Worm (Caenorhabditis elegans): ENCODE data around the gene ugt-50.

ugt-50 gene

DNA sequence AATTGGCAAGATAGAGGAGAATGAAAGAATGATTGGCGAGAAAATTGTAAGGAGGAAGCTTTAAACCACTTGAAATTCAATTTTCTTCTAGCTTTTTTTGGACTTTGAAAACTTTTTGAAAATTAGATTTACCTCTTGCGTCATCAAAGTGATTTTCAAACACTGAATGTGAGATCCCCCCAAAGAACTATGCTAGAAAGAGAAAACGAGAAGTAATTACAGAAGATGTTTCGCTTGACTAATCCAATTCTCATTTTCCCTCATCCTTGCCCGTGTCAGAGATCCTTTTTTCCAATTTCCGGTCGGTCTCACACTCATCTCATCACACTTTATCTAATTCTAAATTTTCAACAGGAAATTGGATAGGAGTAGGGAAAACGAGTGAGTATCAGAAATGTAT lies 1.5 kb upstream of the ugt-50 start:
- TF ChIP-seq elt-2 (tag; optimal IDR thresholded peaks at IDR 0.05) (no peak), fax-1 (tag; optimal IDR thresholded peaks at IDR 0.05) (no peak), ceh-31 (tag; optimal IDR thresholded peaks at IDR 0.05) (peak; percentile 36), unc-42 (tag; optimal IDR thresholded peaks at IDR 0.05) (peak; percentile 95), sox-4 (tag; optimal IDR thresholded peaks at IDR 0.05) (no peak)

DNA sequence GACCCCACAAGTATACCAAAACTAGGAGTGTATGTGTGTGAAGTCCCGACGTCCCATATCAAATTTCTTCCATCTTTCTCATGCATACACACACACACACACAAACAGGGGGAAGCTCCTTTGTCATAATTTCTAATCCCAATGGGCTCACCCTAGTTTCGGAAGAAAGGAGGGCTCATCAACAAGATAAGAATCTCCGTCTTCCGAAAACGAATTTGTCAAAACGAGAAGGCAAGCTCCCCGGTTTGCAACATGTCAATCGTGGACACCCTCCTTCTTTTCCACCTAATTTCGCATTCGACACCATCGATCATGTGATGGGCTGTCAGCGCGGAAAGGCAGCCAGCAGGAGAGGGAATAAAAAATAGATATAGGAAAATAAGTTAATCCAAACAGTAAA lies 1.0 kb upstream of the ugt-50 start:
- TF ChIP-seq unc-55 (GFP tag; optimal IDR thresholded peaks at IDR 0.05) (peak; percentile 93), ceh-34 (tag; optimal IDR thresholded peaks at IDR 0.05) (peak; percentile 54), elt-2 (tag; optimal IDR thresholded peaks at IDR 0.05) (no peak), hlh-30 (tag; optimal IDR thresholded peaks at IDR 0.05; ENCODE audit: insufficient read depth) (peak; percentile 59)

DNA sequence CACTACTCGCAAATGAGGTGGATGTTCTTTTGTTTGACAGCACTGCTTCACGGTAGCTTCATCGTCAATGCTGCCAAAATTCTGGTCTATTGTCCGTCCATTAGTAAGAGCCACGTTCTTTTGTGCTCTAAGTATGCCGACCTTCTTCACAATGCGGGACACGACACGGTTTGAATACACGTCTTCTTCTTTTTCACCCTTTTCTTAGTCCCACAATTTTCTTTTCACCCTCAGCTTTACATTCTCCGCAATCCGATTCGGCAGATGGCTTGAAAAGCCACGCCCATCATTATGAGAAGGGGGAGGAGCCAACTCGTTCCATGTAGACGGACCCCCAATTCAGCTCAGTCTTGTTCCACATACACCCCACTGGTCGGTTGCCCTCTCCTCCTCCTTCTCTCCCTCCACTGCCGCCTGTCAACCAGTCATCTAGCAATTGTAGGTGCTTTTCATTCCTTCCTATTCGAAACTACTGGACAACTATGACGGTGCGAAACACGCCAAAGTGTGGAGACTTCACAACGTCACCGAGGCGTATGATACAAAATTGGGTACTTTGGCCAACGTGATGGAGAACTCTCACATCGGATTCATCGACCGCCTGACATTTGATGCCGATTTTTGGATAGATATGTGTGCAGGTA lies 489 bp downstream of the ugt-50 start:
- TF ChIP-seq pros-1 (tag; optimal IDR thresholded peaks at IDR 0.05) = no peak
- TF ChIP-seq ceh-6 (GFP tag; optimal IDR thresholded peaks at IDR 0.05) = no peak
- TF ChIP-seq nhr-232 (tag; optimal IDR thresholded peaks at IDR 0.05) = no peak
- TF ChIP-seq unc-86 (tag; optimal IDR thresholded peaks at IDR 0.05) = no peak
- no peak for TF ChIP-seq ceh-9 (tag; optimal IDR thresholded peaks at IDR 0.05)
- peak; percentile 7 for TF ChIP-seq pag-3 (tag; optimal IDR thresholded peaks at IDR 0.05; ENCODE audit: borderline replicate concordance)
- no peak for TF ChIP-seq T23F11.4 (GFP tag; optimal IDR thresholded peaks at IDR 0.05)
- no peak for TF ChIP-seq Y22D7AL.16 (tag; optimal IDR thresholded peaks at IDR 0.05)
- TF ChIP-seq sdc-2 (tag; optimal IDR thresholded peaks at IDR 0.05) = peak; percentile 21
- peak; percentile 24 for TF ChIP-seq ceh-2 (tag; optimal IDR thresholded peaks at IDR 0.05)
- peak; percentile 55 for TF ChIP-seq ref-2 (tag; optimal IDR thresholded peaks at IDR 0.05)
- peak; percentile 56 for TF ChIP-seq nfya-1 (tag; optimal IDR thresholded peaks at IDR 0.05)
- no peak for TF ChIP-seq hlh-13 (GFP tag; optimal IDR thresholded peaks at IDR 0.05)
- TF ChIP-seq npax-4 (tag; optimal IDR thresholded peaks at IDR 0.05) = no peak
- TF ChIP-seq ceh-30 (tag; optimal IDR thresholded peaks at IDR 0.05) = no peak
- TF ChIP-seq elt-4 (tag; optimal IDR thresholded peaks at IDR 0.05) = no peak
- TF ChIP-seq odd-2 (tag; optimal IDR thresholded peaks at IDR 0.05) = no peak
- TF ChIP-seq zip-5 (tag; optimal IDR thresholded peaks at IDR 0.05) = no peak
- TF ChIP-seq dmd-4 (tag; optimal IDR thresholded peaks at IDR 0.05; ENCODE audit: borderline replicate concordance) = no peak
- TF ChIP-seq ceh-24 (tag; optimal IDR thresholded peaks at IDR 0.05) = no peak
- TF ChIP-seq ama-1 (optimal IDR thresholded peaks at IDR 0.05) = peak; percentile 96
- peak; percentile 11 for TF ChIP-seq ahr-1 (tag; optimal IDR thresholded peaks at IDR 0.05)
- TF ChIP-seq K09A11.1 (tag; optimal IDR thresholded peaks at IDR 0.05; ENCODE audit: insufficient read depth) = peak; percentile 1
- peak; percentile 68 for TF ChIP-seq unc-42 (tag; optimal IDR thresholded peaks at IDR 0.05)
- TF ChIP-seq nhr-11 (tag; optimal IDR thresholded peaks at IDR 0.05) = no peak
- peak; percentile 29 for TF ChIP-seq che-1 (tag; optimal IDR thresholded peaks at IDR 0.05)
- TF ChIP-seq rnt-1 (tag; optimal IDR thresholded peaks at IDR 0.05) = no peak
- TF ChIP-seq pha-4 (tag; optimal IDR thresholded peaks at IDR 0.05) = no peak
- no peak for TF ChIP-seq ceh-22 (tag; optimal IDR thresholded peaks at IDR 0.05)
- TF ChIP-seq ceh-34 (tag; optimal IDR thresholded peaks at IDR 0.05) = peak; percentile 19
- TF ChIP-seq gmeb-2 (tag; optimal IDR thresholded peaks at IDR 0.05) = no peak
- TF ChIP-seq syd-9 (tag; optimal IDR thresholded peaks at IDR 0.05) = no peak
- no peak for TF ChIP-seq fkh-10 (GFP tag; optimal IDR thresholded peaks at IDR 0.05)
- no peak for TF ChIP-seq fkh-6 (tag; optimal IDR thresholded peaks at IDR 0.05)
- TF ChIP-seq ceh-48 (tag; optimal IDR thresholded peaks at IDR 0.05) = peak; percentile 46
- TF ChIP-seq ceh-18 (tag; optimal IDR thresholded peaks at IDR 0.05) = peak; percentile 6
- TF ChIP-seq ceh-19 (GFP tag; optimal IDR thresholded peaks at IDR 0.05) = no peak
- peak; percentile 30 for TF ChIP-seq ceh-14 (tag; optimal IDR thresholded peaks at IDR 0.05)
- TF ChIP-seq unc-3 (GFP tag; conservative IDR thresholded peaks at IDR 0.05) = no peak
- no peak for TF ChIP-seq unc-3 (tag; optimal IDR thresholded peaks at IDR 0.05)
- TF ChIP-seq ets-4 (tag; optimal IDR thresholded peaks at IDR 0.05) = no peak
- TF ChIP-seq F13H6.1 (tag; optimal IDR thresholded peaks at IDR 0.05) = no peak
- no peak for TF ChIP-seq K02D7.2 (tag; optimal IDR thresholded peaks at IDR 0.05)
- no peak for TF ChIP-seq fax-1 (tag; optimal IDR thresholded peaks at IDR 0.05)

Data from whole organism, late embryonic.